Fruit fly (Drosophila melanogaster) whole organism, embryonic: Measurements from ENCODE around the gene Tcs6.

Experiments used
- Ada2b ChIP-seq: fragments of 200-800 bp; sonication (Bioruptor generic); IDR thresholded peaks from 2 replicates; pipeline ENCODE4 v1.3.6; 2022; ENCODE audit warnings: missing biosample characterization, missing genetic modification characterization
- Antp ChIP-seq: fragments of 200-800 bp; sonication (Bioruptor generic); optimal IDR thresholded peaks from 3 replicates; lab custom pipeline; 2016; ENCODE audit warnings: missing biosample characterization, missing genetic modification characterization
- Atf3 ChIP-seq: fragments of 200-800 bp; sonication (Bioruptor generic); optimal IDR thresholded peaks from 3 replicates; lab custom pipeline; 2016; ENCODE audit warnings: missing biosample characterization, missing genetic modification characterization
- CG1024 ChIP-seq: fragments of 200-800 bp; sonication (Bioruptor generic); IDR thresholded peaks from 2 replicates; pipeline ENCODE4 v1.3.6; 2022; ENCODE audit warnings: missing biosample characterization, missing genetic modification characterization
- CG10654 ChIP-seq: fragments of 200-800 bp; sonication (Bioruptor generic); optimal IDR thresholded peaks from 2 replicates; lab custom pipeline; 2016; ENCODE audit warnings: missing biosample characterization, missing genetic modification characterization
- CG11085 ChIP-seq: fragments of 200-800 bp; sonication (Bioruptor generic); IDR thresholded peaks from 2 replicates; pipeline ENCODE4 v1.3.6; 2022; ENCODE audit warnings: missing biosample characterization, missing genetic modification characterization
- CG11696 ChIP-seq: fragments of 200-800 bp; sonication (Bioruptor generic); IDR thresholded peaks from 2 replicates; pipeline ENCODE4 v1.3.6; 2022; ENCODE audit warnings: missing biosample characterization, missing genetic modification characterization
- CG12071 ChIP-seq: fragments of 200-800 bp; sonication (Bioruptor generic); optimal IDR thresholded peaks from 3 replicates; lab custom pipeline; 2018; ENCODE audit warnings: missing biosample characterization, mild to moderate bottlenecking, missing genetic modification characterization
- CG12104 ChIP-seq: fragments of 200-800 bp; sonication (Bioruptor generic); optimal IDR thresholded peaks from 3 replicates; lab custom pipeline; 2016; ENCODE audit warnings: missing biosample characterization, missing genetic modification characterization
- CG12219 ChIP-seq: fragments of 200-800 bp; sonication (Bioruptor generic); optimal IDR thresholded peaks from 3 replicates; lab custom pipeline; 2018; ENCODE audit warnings: missing biosample characterization, mild to moderate bottlenecking, missing genetic modification characterization
- CG14441 ChIP-seq: fragments of 200-800 bp; sonication (Bioruptor generic); IDR thresholded peaks from 2 replicates; pipeline ENCODE4 v1.3.6; 2022; ENCODE audit warnings: missing biosample characterization, missing genetic modification characterization
- CG1529 ChIP-seq: fragments of 200-800 bp; sonication (Bioruptor generic); optimal IDR thresholded peaks from 3 replicates; lab custom pipeline; 2018; ENCODE audit warnings: missing biosample characterization, missing genetic modification characterization
- CG1603 ChIP-seq: fragments of 200-800 bp; sonication (Bioruptor generic); optimal IDR thresholded peaks from 2 replicates; lab custom pipeline; 2019; ENCODE audit warnings: missing biosample characterization, mild to moderate bottlenecking, missing genetic modification characterization, moderate library complexity
- CG17385 ChIP-seq: fragments of 200-800 bp; sonication (Bioruptor generic); optimal IDR thresholded peaks from 3 replicates; lab custom pipeline; 2018; ENCODE audit warnings: missing biosample characterization, mild to moderate bottlenecking, missing genetic modification characterization
- CG18011 ChIP-seq: fragments of 200-800 bp; sonication (Bioruptor generic); optimal IDR thresholded peaks from 2 replicates; lab custom pipeline; 2017; ENCODE audit warnings: missing biosample characterization, missing genetic modification characterization, mild to moderate bottlenecking, moderate library complexity, missing genotype
- CG2889 ChIP-seq: fragments of 200-800 bp; sonication (Bioruptor generic); IDR thresholded peaks from 3 replicates; pipeline ENCODE4 v1.3.6; 2022; ENCODE audit warnings: missing biosample characterization, missing genetic modification characterization
- CG34376 ChIP-seq: fragments of 200-800 bp; sonication (Bioruptor generic); optimal IDR thresholded peaks from 2 replicates; lab custom pipeline; 2018; ENCODE audit warnings: missing biosample characterization, mild to moderate bottlenecking, missing genetic modification characterization
- CG3726 ChIP-seq: fragments of 200-800 bp; sonication (Bioruptor generic); IDR thresholded peaks from 3 replicates; pipeline ENCODE4, ENCODE4 v1.3.6; 2022; ENCODE audit warnings: missing biosample characterization, missing genetic modification characterization
- CG4328 ChIP-seq: fragments of 200-800 bp; sonication (Bioruptor generic); optimal IDR thresholded peaks from 3 replicates; lab custom pipeline; 2017; ENCODE audit warnings: missing biosample characterization, missing genetic modification reagents, missing genetic modification characterization
- CG43689 ChIP-seq: fragments of 200-800 bp; sonication (Bioruptor generic); IDR thresholded peaks from 2 replicates; pipeline ENCODE4 v1.3.6; 2022; ENCODE audit warnings: missing biosample characterization, missing genetic modification characterization
- CG4424 ChIP-seq: fragments of 200-800 bp; sonication (Bioruptor generic); optimal IDR thresholded peaks from 3 replicates; lab custom pipeline; 2016; ENCODE audit warnings: missing biosample characterization, missing genetic modification characterization
- CG7987 ChIP-seq: fragments of 200-800 bp; sonication (Bioruptor generic); optimal IDR thresholded peaks from 2 replicates; lab custom pipeline; 2018; ENCODE audit warnings: missing biosample characterization, mild to moderate bottlenecking, missing genetic modification characterization, moderate library complexity
- CG8089 ChIP-seq: fragments of 200-800 bp; sonication (Bioruptor generic); optimal IDR thresholded peaks from 3 replicates; lab custom pipeline; 2016; ENCODE audit warnings: missing biosample characterization, missing genetic modification characterization
- CkIIα-i1 ChIP-seq: fragments of 200-800 bp; sonication (Bioruptor generic); IDR thresholded peaks from 2 replicates; pipeline ENCODE4 v1.3.6; 2022; ENCODE audit warnings: missing biosample characterization, missing genetic modification characterization
- D19A ChIP-seq: fragments of 200-800 bp; optimal IDR thresholded peaks from 3 replicates; lab custom pipeline; 2019; ENCODE audit warnings: missing biosample characterization, mild to moderate bottlenecking, missing genetic modification characterization, moderate library complexity
- Dref ChIP-seq: fragments of 200-800 bp; sonication (Bioruptor generic); IDR thresholded peaks from 2 replicates; pipeline ENCODE4 v1.3.6; 2022; ENCODE audit warnings: missing biosample characterization, missing genetic modification characterization
- Gsc ChIP-seq: fragments of 200-800 bp; sonication (Bioruptor generic); IDR thresholded peaks from 2 replicates; pipeline ENCODE4 v1.3.6; 2022; ENCODE audit warnings: missing biosample characterization, missing genetic modification characterization
- HLH4C ChIP-seq: fragments of 200-800 bp; sonication (Bioruptor generic); IDR thresholded peaks from 3 replicates; pipeline ENCODE4 v1.3.6; 2022; ENCODE audit warnings: missing biosample characterization, missing genetic modification characterization; ENCODE audit not compliant: partially characterized antibody
- Hr78 ChIP-seq, 2 experiments: fragments of 200-800 bp in 1 of 2; fragments of >200 bp in 1 of 2; sonication (Bioruptor generic) in 1 of 2; optimal IDR thresholded peaks; 2 replicates each; lab custom pipeline; 2017 to 2019; ENCODE audit warnings: missing biosample characterization in 2 of 2, missing genetic modification characterization in 2 of 2, mild to moderate bottlenecking in 1 of 2, moderate library complexity in 1 of 2
- NC2β ChIP-seq: fragments of 200-800 bp; sonication (Bioruptor generic); optimal IDR thresholded peaks from 2 replicates; lab custom pipeline; 2016; ENCODE audit warnings: missing biosample characterization, missing genetic modification characterization
- ab ChIP-seq: fragments of 200-800 bp; sonication (Bioruptor generic); optimal IDR thresholded peaks from 2 replicates; lab custom pipeline; 2016; ENCODE audit warnings: missing biosample characterization, missing genetic modification characterization
- ap ChIP-seq: fragments of 200-800 bp; sonication (Bioruptor generic); IDR thresholded peaks from 2 replicates; pipeline ENCODE4 v1.3.6; 2022; ENCODE audit warnings: missing biosample characterization, missing genetic modification characterization
- cas ChIP-seq: fragments of 200-800 bp; sonication (Bioruptor generic); IDR thresholded peaks from 2 replicates; pipeline ENCODE4 v1.3.6; 2022; ENCODE audit warnings: missing biosample characterization, missing genetic modification characterization
- cg ChIP-seq: fragments of 200-800 bp; sonication (Bioruptor generic); optimal IDR thresholded peaks from 3 replicates; lab custom pipeline; 2019; ENCODE audit warnings: missing biosample characterization, mild to moderate bottlenecking, missing genetic modification characterization, moderate library complexity
- chinmo ChIP-seq: fragments of 200-800 bp; sonication (Bioruptor generic); IDR thresholded peaks from 4 replicates; pipeline ENCODE4 v1.3.6; 2022; ENCODE audit warnings: missing biosample characterization, missing genetic modification characterization; ENCODE audit not compliant: partially characterized antibody
- cwo ChIP-seq: fragments of 200-800 bp; sonication (Bioruptor generic); optimal IDR thresholded peaks from 3 replicates; lab custom pipeline; 2017; ENCODE audit warnings: missing biosample characterization, missing genetic modification characterization, mild to moderate bottlenecking, moderate library complexity, missing genetic modification reagents
- dimm ChIP-seq: fragments of 200-800 bp; sonication (Bioruptor generic); IDR thresholded peaks from 2 replicates; pipeline ENCODE4 v1.3.6; 2022; ENCODE audit warnings: missing biosample characterization, missing genetic modification characterization
- dmrt11E ChIP-seq: fragments of 200-800 bp; sonication (Bioruptor generic); optimal IDR thresholded peaks from 3 replicates; lab custom pipeline; 2018; ENCODE audit warnings: missing biosample characterization, mild to moderate bottlenecking, missing genetic modification characterization, moderate library complexity
- dpn ChIP-seq, 2 experiments: fragments of 200-800 bp; sonication (Bioruptor generic); optimal IDR thresholded peaks; 3 replicates each; lab custom pipeline; 2016; ENCODE audit warnings: missing biosample characterization in 2 of 2, missing genetic modification characterization in 2 of 2
- fru ChIP-seq: fragments of >200 bp; optimal IDR thresholded peaks from 2 replicates; lab custom pipeline; 2017
- jigr1 ChIP-seq: fragments of 200-800 bp; sonication (Bioruptor generic); IDR thresholded peaks from 3 replicates; pipeline ENCODE4 v1.3.6; 2022; ENCODE audit warnings: missing biosample characterization, missing genetic modification characterization
- ken ChIP-seq: fragments of 200-800 bp; sonication (Bioruptor generic); IDR thresholded peaks from 3 replicates; pipeline ENCODE4 v1.3.6; 2022; ENCODE audit warnings: missing biosample characterization, missing genetic modification characterization
- luna ChIP-seq: fragments of 200-800 bp; sonication (Bioruptor generic); optimal IDR thresholded peaks from 2 replicates; lab custom pipeline; 2016; ENCODE audit warnings: missing biosample characterization, missing genetic modification characterization
- peb ChIP-seq: fragments of 200-800 bp; sonication (Bioruptor generic); IDR thresholded peaks from 2 replicates; pipeline ENCODE4 v1.3.6; 2022; ENCODE audit warnings: missing biosample characterization, missing genetic modification characterization
- pros ChIP-seq: fragments of 200-800 bp; sonication (Bioruptor generic); optimal IDR thresholded peaks from 3 replicates; lab custom pipeline; 2019; ENCODE audit warnings: missing biosample characterization, mild to moderate bottlenecking, missing genetic modification characterization, moderate library complexity
- sna ChIP-seq: fragments of 200-800 bp; sonication (Bioruptor generic); IDR thresholded peaks from 2 replicates; pipeline ENCODE4 v1.3.6; 2022; ENCODE audit warnings: missing biosample characterization, missing genetic modification characterization; ENCODE audit not compliant: partially characterized antibody
- stwl ChIP-seq: fragments of 200-800 bp; sonication (Bioruptor generic); optimal IDR thresholded peaks from 3 replicates; lab custom pipeline; 2018; ENCODE audit warnings: missing biosample characterization, mild to moderate bottlenecking, missing genetic modification characterization, moderate library complexity
- tll ChIP-seq, 2 experiments: fragments of 200-800 bp in 1 of 2; fragments of >200 bp in 1 of 2; sonication (Bioruptor generic) in 1 of 2; optimal IDR thresholded peaks; 2 replicates each; lab custom pipeline; 2017 to 2019; ENCODE audit warnings: missing biosample characterization in 2 of 2, missing genetic modification characterization in 2 of 2, mild to moderate bottlenecking in 1 of 2, moderate library complexity in 1 of 2
- tx ChIP-seq: fragments of 200-800 bp; sonication (Bioruptor generic); optimal IDR thresholded peaks from 2 replicates; lab custom pipeline; 2016; ENCODE audit warnings: missing biosample characterization, missing genetic modification characterization
- zen ChIP-seq: fragments of 200-800 bp; sonication (Bioruptor generic); optimal IDR thresholded peaks from 3 replicates; lab custom pipeline; 2018; ENCODE audit warnings: missing biosample characterization, mild to moderate bottlenecking, missing genetic modification characterization, moderate library complexity

Gene Tcs6

DNA sequence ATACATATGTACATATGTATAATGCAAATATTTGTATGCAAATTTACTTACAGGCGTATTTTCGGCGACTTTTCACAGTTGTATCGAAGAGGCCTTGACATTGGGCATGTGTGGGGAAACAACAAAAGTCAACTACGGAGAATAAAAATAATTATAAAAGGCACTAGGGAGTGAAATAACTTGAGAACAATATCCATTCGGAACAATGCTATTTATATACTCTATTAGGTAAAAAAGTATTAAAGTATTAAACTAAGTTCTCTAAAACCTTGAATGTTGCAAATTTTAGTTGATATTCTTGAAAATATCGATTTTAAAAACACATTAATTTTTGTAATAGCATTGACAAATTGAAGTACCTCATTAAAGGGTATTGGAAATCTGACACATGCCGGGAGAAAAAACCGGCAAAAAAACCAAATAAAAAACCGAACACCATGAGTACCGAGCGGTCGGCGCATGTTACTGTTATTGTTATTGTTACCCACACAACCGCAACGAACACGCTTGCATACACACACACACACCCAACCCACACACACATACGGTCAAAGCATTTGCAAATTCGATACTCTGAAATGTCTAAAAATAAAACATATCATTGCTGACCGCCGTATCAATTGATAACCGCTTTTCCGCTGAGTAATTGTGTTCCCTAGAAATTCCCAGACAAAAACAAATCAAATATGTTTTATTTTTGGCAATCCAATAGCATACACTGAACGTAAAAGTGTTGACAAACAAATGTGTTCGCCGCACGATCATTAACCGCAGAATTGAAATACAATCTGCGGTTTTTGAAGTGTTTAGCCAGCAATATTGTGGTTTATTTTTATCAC is 46.5 kb upstream of the Tcs6 start (continued):
- TF ChIP-seq Atf3: no peak
- TF ChIP-seq stwl (tag; lab: Kevin White, UChicago): peak; percentile 0
- no peak for TF ChIP-seq CG11696
- no peak for TF ChIP-seq CG12071 (GFP tag; lab: Kevin White, UChicago)
- no peak for TF ChIP-seq ap (GFP tag; lab: Robert Waterston, UW)
- TF ChIP-seq dmrt11E: peak; percentile 45
- no peak for TF ChIP-seq CG3726
- TF ChIP-seq sna: no peak
- TF ChIP-seq CG12219 (GFP tag; lab: Kevin White, UChicago): no peak
- no peak for TF ChIP-seq CG8089 (GFP tag; lab: Kevin White, UChicago)
- no peak for TF ChIP-seq CG11085 (GFP tag; lab: Robert Waterston, UW)
- TF ChIP-seq chinmo: 0 out of 4 replicates have a peak, but pooled peaks have one; percentile 30
- no peak for TF ChIP-seq CG2889 (GFP tag; lab: Robert Waterston, UW)
- TF ChIP-seq luna: no peak
- TF ChIP-seq cwo (GFP tag; lab: Kevin White, UChicago): no peak
- no peak for TF ChIP-seq CG4328 (GFP tag; lab: Kevin White, UChicago)
- TF ChIP-seq HLH4C (GFP tag; lab: Robert Waterston, UW): no peak
- TF ChIP-seq Ada2b (GFP tag; lab: Robert Waterston, UW): no peak
- TF ChIP-seq D19A (tag; lab: Kevin White, UChicago): peak; percentile 82
- no peak for TF ChIP-seq CG1024 (GFP tag; lab: Robert Waterston, UW)
- TF ChIP-seq peb (GFP tag; lab: Robert Waterston, UW): no peak
- TF ChIP-seq CG1603: no peak
- no peak for TF ChIP-seq ken (GFP tag; lab: Robert Waterston, UW)
- TF ChIP-seq Gsc (GFP tag; lab: Robert Waterston, UW): no peak
- TF ChIP-seq CG1529 (GFP tag; lab: Kevin White, UChicago): no peak
- TF ChIP-seq CG34376 (GFP tag; lab: Kevin White, UChicago): no peak
- TF ChIP-seq Antp (GFP tag; lab: Kevin White, UChicago): no peak
- no peak for TF ChIP-seq jigr1 (GFP tag; lab: Robert Waterston, UW)
- TF ChIP-seq tx (GFP tag; lab: Kevin White, UChicago): no peak
- TF ChIP-seq CG14441: peak; percentile 34; the same call in 1 of the 2 replicates
- peak; percentile 34 for TF ChIP-seq cg
- 0 out of 2 replicates have a peak, but pooled peaks have one; percentile 22 for TF ChIP-seq cas (GFP tag; lab: Robert Waterston, UW)
- TF ChIP-seq CG7987: peak; percentile 25
- TF ChIP-seq CkIIα-i1 (GFP tag; lab: Robert Waterston, UW): no peak
- no peak for TF ChIP-seq dpn (GFP tag; optimal IDR thresholded peaks at IDR 0.05; lab: Kevin White, UChicago)
- TF ChIP-seq zen (tag; lab: Kevin White, UChicago): no peak
- TF ChIP-seq fru (lab: Kevin White, UChicago): no peak
- no peak for TF ChIP-seq CG10654 (GFP tag; lab: Kevin White, UChicago)
- no peak for TF ChIP-seq dimm (GFP tag; lab: Robert Waterston, UW)
- no peak for TF ChIP-seq CG4424 (GFP tag; lab: Kevin White, UChicago)
- no peak for TF ChIP-seq CG43689
- no peak for TF ChIP-seq CG12104 (GFP tag; lab: Kevin White, UChicago)
- TF ChIP-seq NC2β (GFP tag; lab: Kevin White, UChicago): no peak
- TF ChIP-seq Hr78 (GFP tag; optimal IDR thresholded peaks at IDR 0.05; lab: Kevin White, UChicago): no peak
- no peak for TF ChIP-seq CG18011 (GFP tag; lab: Kevin White, UChicago)
- TF ChIP-seq pros (GFP tag; lab: Kevin White, UChicago): no peak
- no peak for TF ChIP-seq ab (GFP tag; lab: Kevin White, UChicago)
- TF ChIP-seq CG17385: peak; percentile 16
- no peak for TF ChIP-seq Dref (GFP tag; lab: Robert Waterston, UW)
- no peak for TF ChIP-seq tll (GFP tag; optimal IDR thresholded peaks at IDR 0.05; lab: Kevin White, UChicago)
